Worm (Caenorhabditis elegans): ENCODE data around the gene F53H2.1.

DNA sequence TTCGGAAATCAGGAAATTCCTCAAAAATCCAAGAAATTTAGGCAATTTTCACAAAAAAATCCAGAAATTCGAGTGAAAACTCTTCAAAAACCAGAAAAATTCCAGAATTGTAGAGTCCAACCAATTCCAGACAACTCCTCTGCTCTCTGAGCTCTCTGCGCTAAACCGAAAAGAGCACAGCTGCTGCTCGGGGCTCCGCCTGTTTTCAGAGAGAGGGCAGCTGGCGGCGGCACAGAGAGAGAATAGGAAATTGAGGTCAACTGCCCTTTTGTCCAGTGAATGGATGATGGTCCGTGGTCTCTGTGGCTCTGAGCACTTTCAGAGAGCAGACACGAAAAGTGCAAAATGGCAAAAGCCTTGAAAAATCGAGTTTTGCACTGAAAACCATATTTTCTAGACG, 21.5 kb downstream of the F53H2.1 start:
- TF ChIP-seq ama-1 (optimal IDR thresholded peaks at IDR 0.05) = no peak
- TF ChIP-seq isw-1 (GFP tag; IDR thresholded peaks at IDR 0.05) = no peak
- TF ChIP-seq nhr-77 (tag; optimal IDR thresholded peaks at IDR 0.05) = no peak
- TF ChIP-seq alr-1 (tag; optimal IDR thresholded peaks at IDR 0.05; ENCODE audit: borderline replicate concordance) = no peak
- TF ChIP-seq unc-98 (GFP tag; IDR thresholded peaks at IDR 0.05) = no peak
- no peak for TF ChIP-seq unc-62 (GFP tag; optimal IDR thresholded peaks at IDR 0.05)
- TF ChIP-seq mep-1 (tag; optimal IDR thresholded peaks at IDR 0.05) = no peak
- TF ChIP-seq unc-86 (tag; optimal IDR thresholded peaks at IDR 0.05) = no peak

Data from whole organism, L1 larva.